Worm (Caenorhabditis elegans) whole organism, L2 larva: ENCODE results near the gene K10D11.4.

ENCODE experiments used
- lin-11 ChIP-seq: fragments of 150-350 bp; sonication (generic microtip); optimal IDR thresholded peaks from 2 replicates; lab custom pipeline; 2014; ENCODE audit warnings: missing biosample characterization, missing genetic modification characterization, inconsistent platforms, mixed read lengths
- lin-13 ChIP-seq: fragments of 150-350 bp; optimal IDR thresholded peaks from 2 replicates; lab custom pipeline; 2014; ENCODE audit warnings: missing biosample characterization, missing genetic modification reagents, missing genetic modification characterization
- nhr-11 ChIP-seq: fragments of 150-350 bp; optimal IDR thresholded peaks from 2 replicates; lab custom pipeline; 2014; ENCODE audit warnings: missing biosample characterization, missing genetic modification characterization
- unc-39 ChIP-seq: fragments of 150-350 bp; optimal IDR thresholded peaks from 2 replicates; lab custom pipeline; 2014; ENCODE audit warnings: missing biosample characterization, missing genetic modification characterization

DNA sequence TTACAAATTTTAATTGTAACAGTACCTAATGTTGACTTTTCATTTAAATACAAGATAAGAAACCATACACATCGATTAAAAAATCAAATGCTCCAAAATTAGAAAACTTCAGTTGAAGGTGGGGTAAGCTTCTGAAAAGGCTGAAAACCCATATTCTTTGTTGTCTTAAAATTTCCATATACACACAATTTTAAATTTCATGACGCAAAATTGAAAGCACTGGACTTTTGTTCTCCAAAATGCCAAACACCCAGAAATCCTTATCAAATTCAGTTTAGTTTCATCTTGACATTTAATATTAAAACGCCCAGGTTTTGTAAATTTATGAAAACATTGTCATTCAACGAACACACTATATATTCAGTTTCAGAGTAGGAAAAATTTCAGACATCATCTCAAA is 34.1 kb downstream of the K10D11.4 start, which contains the start of gene F55G11.7:
- no peak for TF ChIP-seq lin-13 (GFP tag; lab: Kevin White, UChicago)
- TF ChIP-seq nhr-11, result no peak
- TF ChIP-seq unc-39 (tag; lab: Kevin White, UChicago), result no peak
- TF ChIP-seq lin-11 (tag; lab: Kevin White, UChicago), result no peak
